Fruit fly (Drosophila melanogaster) S2 (cell line): ENCODE measurements around the gene Mrgn1.

Experiments used
- CG8478 ChIP-seq: fragments of >200 bp; optimal IDR thresholded peaks from 2 replicates; lab custom pipeline; 2018
- CTCF ChIP-seq, 2 experiments: fragments of >200 bp; optimal IDR thresholded peaks; 2 replicates each; lab custom pipeline; 2018

Gene Mrgn1

DNA sequence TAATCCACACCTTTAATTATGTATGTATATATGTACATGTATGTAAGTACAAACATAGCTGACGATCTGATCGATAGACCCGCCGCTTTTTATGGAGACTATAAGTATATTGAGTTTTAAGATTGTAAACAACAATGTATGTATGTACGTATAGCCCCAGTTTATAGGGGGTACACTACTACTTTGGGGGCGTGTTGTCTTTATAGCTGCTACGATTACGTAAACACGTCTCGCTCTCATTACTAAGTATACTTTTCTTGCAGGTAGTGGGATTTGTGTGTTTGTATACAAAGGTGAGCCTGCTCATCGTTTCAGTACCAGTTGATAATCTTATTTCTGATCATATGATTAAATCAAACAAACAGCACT, 28.1 kb upstream of the Mrgn1 start:
- TF ChIP-seq CG8478 (lab: Kevin White, UChicago) (no peak), CTCF (optimal IDR thresholded peaks at IDR 0.05; lab: Kevin White, UChicago) (no peak)

dm6 chrX:13748906-13749872, 27.4 kb upstream of the Mrgn1 start:
- TF ChIP-seq CTCF (optimal IDR thresholded peaks at IDR 0.05; lab: Kevin White, UChicago) (no peak), CG8478 (lab: Kevin White, UChicago) (no peak)

- no peak for TF ChIP-seq CG8478 (lab: Kevin White, UChicago)
- no peak for TF ChIP-seq CTCF (optimal IDR thresholded peaks at IDR 0.05; lab: Kevin White, UChicago)
Measured at dm6 chrX:13747635-13748467, 26.1 kb upstream of the Mrgn1 start.

DNA sequence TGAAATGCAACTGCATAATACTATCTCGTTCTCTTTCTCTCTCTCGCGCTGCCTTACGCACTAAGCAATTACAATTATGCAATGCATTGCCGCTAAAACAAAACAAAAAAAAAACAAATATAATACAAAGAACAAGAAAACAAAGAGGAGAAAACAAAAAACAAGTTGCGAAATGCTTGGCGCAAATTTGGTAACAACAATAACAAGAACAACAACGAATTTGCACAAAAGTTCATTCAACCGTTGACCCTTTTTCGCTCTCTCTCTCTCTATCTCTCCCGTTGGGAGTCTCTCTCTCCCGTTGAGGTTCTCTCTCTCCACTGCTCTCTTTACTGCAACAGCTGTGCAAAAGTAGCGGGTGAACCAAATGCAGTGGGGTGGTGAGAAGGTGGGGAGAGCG, 25.3 kb upstream of the Mrgn1 start:
- no peak for TF ChIP-seq CTCF (optimal IDR thresholded peaks at IDR 0.05; lab: Kevin White, UChicago)
- no peak for TF ChIP-seq CG8478 (lab: Kevin White, UChicago)

DNA sequence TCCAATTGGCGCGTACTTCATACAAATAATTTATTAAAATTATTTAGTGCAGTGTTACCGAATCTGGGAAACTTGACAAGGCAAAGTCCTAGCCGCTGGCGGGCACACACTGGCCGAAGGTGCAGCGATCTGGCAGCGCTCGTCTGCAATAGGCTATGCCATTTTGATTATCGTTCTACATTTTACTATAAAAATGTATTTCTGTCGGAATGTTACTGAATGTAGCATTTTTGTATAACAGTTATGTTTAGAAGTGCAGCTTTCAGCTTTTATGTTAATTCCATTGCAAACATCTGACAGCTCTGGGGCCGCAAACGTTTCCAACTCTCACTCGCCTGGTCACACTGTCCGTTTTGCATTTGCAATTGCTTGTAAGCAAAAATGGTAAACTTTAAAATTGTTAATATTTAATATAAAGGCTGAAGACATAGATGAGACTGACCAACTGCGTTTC, 22.8 kb upstream of the Mrgn1 start, which contains the start of gene Grip91:
Gene Grip91 (minus strand): TSS at position 85 of the 454 bp plus-strand sequence.
- no peak for TF ChIP-seq CG8478 (lab: Kevin White, UChicago)
- TF ChIP-seq CTCF (optimal IDR thresholded peaks at IDR 0.05; lab: Kevin White, UChicago), result peak; percentile 2 to 31

- no peak for TF ChIP-seq CG8478 (lab: Kevin White, UChicago)
- no peak for TF ChIP-seq CTCF (optimal IDR thresholded peaks at IDR 0.05; lab: Kevin White, UChicago)
Measured at dm6 chrX:13740992-13741391, 19.2 kb upstream of the Mrgn1 start.

DNA sequence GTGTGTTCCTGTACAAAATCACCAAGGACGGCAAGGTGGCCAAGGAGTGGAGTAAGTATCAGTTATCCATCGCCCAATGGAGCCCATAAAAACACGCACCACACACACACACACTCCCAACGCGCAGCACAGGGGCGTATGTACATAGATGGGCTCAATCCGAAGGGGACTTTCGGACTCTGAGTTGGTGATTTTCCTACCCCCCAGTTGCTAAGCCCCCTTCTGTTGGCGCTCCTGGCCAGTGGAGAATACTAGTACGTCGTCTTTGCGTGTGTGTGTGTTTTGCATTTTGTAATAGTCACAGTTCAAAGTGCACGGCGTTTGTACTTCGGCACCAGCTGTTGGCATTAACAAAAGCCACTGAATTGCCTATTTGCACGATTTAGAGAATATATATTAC, 18.3 kb upstream of the Mrgn1 start:
- TF ChIP-seq CG8478 (lab: Kevin White, UChicago) (no peak), CTCF (optimal IDR thresholded peaks at IDR 0.05; lab: Kevin White, UChicago) (no peak)

DNA sequence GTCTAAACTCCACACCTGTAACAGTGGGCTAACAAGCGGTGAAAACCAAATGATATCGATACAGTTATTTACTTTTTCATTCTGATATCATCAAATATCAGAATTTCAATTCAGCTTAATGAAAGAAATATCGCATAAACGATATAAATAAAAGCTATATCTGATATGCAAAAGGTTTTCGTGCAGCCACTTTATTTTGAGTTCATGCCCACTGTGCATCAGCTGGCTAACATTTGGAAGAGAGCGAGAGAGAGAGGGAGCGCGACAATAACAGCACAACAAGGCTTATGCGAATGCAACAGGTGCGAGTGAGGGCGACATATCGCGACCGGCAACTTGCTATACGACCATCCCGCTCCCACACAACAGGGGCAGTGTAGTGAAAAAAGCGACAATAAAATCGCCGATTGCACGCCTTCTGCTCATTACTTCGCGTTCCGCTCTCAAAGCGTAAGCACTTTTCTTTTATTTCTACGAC, 17.7 kb upstream of the Mrgn1 start, which contains the start of gene CG11151:
Gene CG11151 (plus strand): TSS at position 334 of the 478 bp plus-strand sequence.
- TF ChIP-seq CTCF (optimal IDR thresholded peaks at IDR 0.05; lab: Kevin White, UChicago), result peak in 1 of 2 experiments; percentile 20
- TF ChIP-seq CG8478 (lab: Kevin White, UChicago), result no peak

dm6 chrX:13737939-13738338, 16.2 kb upstream of the Mrgn1 start, which contains the start of gene CG11134:
TSS of gene CG11134 (plus strand) at chrX:13737942.
- TF ChIP-seq CG8478 (lab: Kevin White, UChicago) (no peak), CTCF (optimal IDR thresholded peaks at IDR 0.05; lab: Kevin White, UChicago) (no peak)

- TF ChIP-seq CG8478 (lab: Kevin White, UChicago) (no peak), CTCF (optimal IDR thresholded peaks at IDR 0.05; lab: Kevin White, UChicago) (peak in 1 of 2 experiments; percentile 51)
Measured at dm6 chrX:13736174-13736482, 14.4 kb upstream of the Mrgn1 start, which contains the start of gene g. TSS of gene g (minus strand) at chrX:13736278.

DNA sequence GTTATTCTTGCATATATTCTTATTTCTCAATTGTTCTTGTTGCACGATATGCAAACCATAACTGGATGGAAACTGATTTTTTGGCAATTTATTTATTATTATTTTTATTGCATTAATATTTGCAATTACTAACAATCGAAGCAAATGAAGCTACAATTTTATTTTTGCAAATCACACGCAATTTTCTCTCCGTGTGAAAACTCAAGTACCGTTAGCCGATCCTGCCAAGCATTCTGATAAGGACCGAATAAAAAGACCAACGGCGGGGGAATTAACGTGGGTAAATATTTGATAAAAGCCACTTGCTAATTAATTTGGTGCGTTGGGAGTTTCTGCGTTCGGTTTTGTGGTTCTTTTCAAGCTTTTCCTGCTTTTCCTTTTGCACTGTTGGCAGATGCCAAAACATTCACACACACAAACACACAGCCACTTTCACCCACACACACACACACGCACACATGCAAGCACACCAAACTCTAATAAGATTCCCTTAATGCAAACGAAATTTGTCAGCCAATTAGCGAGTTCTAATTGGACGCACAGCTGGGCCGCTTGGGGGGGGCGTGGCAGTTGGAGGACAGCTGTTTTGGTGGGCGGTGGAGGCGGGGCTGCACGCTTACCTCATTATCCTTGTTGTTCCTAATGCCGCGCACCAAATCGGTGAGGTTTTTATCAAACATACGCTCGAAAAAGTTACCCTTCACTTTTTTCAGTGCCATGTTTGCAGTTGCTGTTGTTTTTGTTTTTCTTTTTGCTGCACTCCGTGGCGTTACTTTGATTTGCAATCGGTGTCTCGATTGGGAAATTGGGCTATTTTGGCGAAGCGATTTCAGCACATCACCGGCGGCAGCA, 13.8 kb upstream of the Mrgn1 start:
- TF ChIP-seq CG8478 (lab: Kevin White, UChicago) (no peak), CTCF (optimal IDR thresholded peaks at IDR 0.05; lab: Kevin White, UChicago) (no peak)

- TF ChIP-seq CG8478 (lab: Kevin White, UChicago) (no peak), CTCF (optimal IDR thresholded peaks at IDR 0.05; lab: Kevin White, UChicago) (no peak)
Measured at dm6 chrX:13734866-13735265, 13.1 kb upstream of the Mrgn1 start.

DNA sequence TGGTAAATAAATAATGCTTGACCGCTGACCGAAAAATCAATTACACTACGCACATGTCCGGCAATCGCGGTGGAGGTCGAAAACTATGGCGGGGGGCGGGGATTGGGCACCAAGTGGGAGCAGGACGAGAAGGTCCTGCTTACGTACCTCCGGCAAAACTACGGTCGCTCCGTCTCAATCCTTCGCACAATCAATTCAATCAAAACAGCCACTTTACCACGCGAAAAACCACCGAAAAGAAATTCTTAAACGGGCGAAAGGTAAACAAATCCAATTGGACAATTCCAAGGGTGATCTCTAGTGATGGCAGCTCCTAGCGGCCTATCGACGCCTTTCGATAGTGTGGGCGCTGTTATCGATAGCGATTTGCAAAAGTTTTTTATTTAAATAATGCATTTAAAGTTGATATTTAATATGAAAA, 3.8 kb downstream of the Mrgn1 start, which contains the start of gene Nadsyn:
Gene Nadsyn (minus strand): TSS at position 304 of the 421 bp plus-strand sequence.
- TF ChIP-seq CG8478 (lab: Kevin White, UChicago) (no peak), CTCF (optimal IDR thresholded peaks at IDR 0.05; lab: Kevin White, UChicago) (no peak)
